Fruit fly (Drosophila melanogaster): Measurements from ENCODE around the gene ATPsynCF6.

The ATPsynCF6 gene

dm6 chr3R:23355829-23356738 is at the start of gene ATPsynCF6, which contains the start of gene Sec13 (continued):
- TF ChIP-seq Usf (GFP tag; optimal IDR thresholded peaks at IDR 0.05) (no peak), gfzf (GFP tag; optimal IDR thresholded peaks at IDR 0.05) (peak; percentile 70), CG4854 (GFP tag; optimal IDR thresholded peaks at IDR 0.05) (peak; percentile 26), btn (GFP tag; optimal IDR thresholded peaks at IDR 0.05) (no peak), pnt (GFP tag; optimal IDR thresholded peaks at IDR 0.05) (no peak), CG18619 (GFP tag; optimal IDR thresholded peaks at IDR 0.05) (peak; percentile 38), CG7839 (tag; optimal IDR thresholded peaks at IDR 0.05) (peak; percentile 60), ERR (GFP tag; optimal IDR thresholded peaks at IDR 0.05) (no peak), Fer1 (GFP tag; optimal IDR thresholded peaks at IDR 0.05) (peak; percentile 44), NFAT (GFP tag; IDR thresholded peaks at IDR 0.05) (peak; percentile 69; the same call in 1 of the 2 replicates), C15 (GFP tag; IDR thresholded peaks at IDR 0.05) (no peak), sr (GFP tag; IDR thresholded peaks at IDR 0.05) (no peak), cad (GFP tag; optimal IDR thresholded peaks at IDR 0.05) (no peak), Hey (tag; optimal IDR thresholded peaks at IDR 0.05) (no peak), prd (optimal IDR thresholded peaks at IDR 0.05) (no peak), prd (GFP tag; IDR thresholded peaks at IDR 0.05) (peak; percentile 48; the same call in 1 of the 3 replicates), Pdp1 (GFP tag; optimal IDR thresholded peaks at IDR 0.05) (peak; percentile 25 to 99), hb (GFP tag; IDR thresholded peaks at IDR 0.05; ENCODE audit: partially characterized antibody) (peak; percentile 85), MBD-R2 (GFP tag; IDR thresholded peaks at IDR 0.05) (peak; percentile 30), CG30020 (tag; optimal IDR thresholded peaks at IDR 0.05) (peak; percentile 40), CG4360 (GFP tag; IDR thresholded peaks at IDR 0.05) (no peak), CG2678 (tag; optimal IDR thresholded peaks at IDR 0.05) (peak; percentile 75), pan (optimal IDR thresholded peaks at IDR 0.05) (no peak), pan (GFP tag; optimal IDR thresholded peaks at IDR 0.05 in 1 of 2, IDR thresholded peaks at IDR 0.05 in 1 of 2) (peak in 1 of 2 experiments; percentile 74), CG33213 (GFP tag; optimal IDR thresholded peaks at IDR 0.05) (peak; percentile 20), CG13123 (GFP tag; optimal IDR thresholded peaks at IDR 0.05) (no peak), Sry-δ (GFP tag; optimal IDR thresholded peaks at IDR 0.05) (peak; percentile 91), D19A (tag; optimal IDR thresholded peaks at IDR 0.05) (peak; percentile 69), CG30403 (GFP tag; optimal IDR thresholded peaks at IDR 0.05) (peak; percentile 69), ken (GFP tag; IDR thresholded peaks at IDR 0.05) (no peak; the same call in 2 of the 3 replicates), CG13624 (GFP tag; optimal IDR thresholded peaks at IDR 0.05) (peak; percentile 20), Doc3 (GFP tag; IDR thresholded peaks at IDR 0.05; ENCODE audit: partially characterized antibody) (peak; percentile 83), CG10147 (GFP tag; optimal IDR thresholded peaks at IDR 0.05) (peak; percentile 60), CG3847 (GFP tag; IDR thresholded peaks at IDR 0.05) (peak; percentile 34; the same call in 1 of the 2 replicates), Dad (GFP tag; optimal IDR thresholded peaks at IDR 0.05) (no peak), CG32532 (GFP tag; IDR thresholded peaks at IDR 0.05) (peak; percentile 77), Fer3 (tag; optimal IDR thresholded peaks at IDR 0.05) (peak; percentile 60), en (GFP tag; optimal IDR thresholded peaks at IDR 0.05) (no peak), Nf-YA (GFP tag; IDR thresholded peaks at IDR 0.05) (no peak), Awh (GFP tag; IDR thresholded peaks at IDR 0.05) (peak; percentile 30; the same call in 1 of the 2 replicates), CG4707 (GFP tag; optimal IDR thresholded peaks at IDR 0.05) (no peak), Six4 (GFP tag; optimal IDR thresholded peaks at IDR 0.05) (peak; percentile 34), phol (tag; optimal IDR thresholded peaks at IDR 0.05) (peak; percentile 78), Nf-YC (tag; optimal IDR thresholded peaks at IDR 0.05) (peak; percentile 43), CG14050 (GFP tag; IDR thresholded peaks at IDR 0.05) (peak; percentile 55; the same call in 2 of the 3 replicates), trh (GFP tag; optimal IDR thresholded peaks at IDR 0.05) (no peak), Lhr (GFP tag; optimal IDR thresholded peaks at IDR 0.05) (no peak), CG34376 (GFP tag; optimal IDR thresholded peaks at IDR 0.05) (peak; percentile 19), CG34224 (GFP tag; IDR thresholded peaks at IDR 0.05; ENCODE audit: partially characterized antibody) (peak; percentile 82)

Data from whole organism, embryonic.